Fruit fly (Drosophila melanogaster): Measurements from ENCODE around the gene FoxP.

Gene FoxP

DNA sequence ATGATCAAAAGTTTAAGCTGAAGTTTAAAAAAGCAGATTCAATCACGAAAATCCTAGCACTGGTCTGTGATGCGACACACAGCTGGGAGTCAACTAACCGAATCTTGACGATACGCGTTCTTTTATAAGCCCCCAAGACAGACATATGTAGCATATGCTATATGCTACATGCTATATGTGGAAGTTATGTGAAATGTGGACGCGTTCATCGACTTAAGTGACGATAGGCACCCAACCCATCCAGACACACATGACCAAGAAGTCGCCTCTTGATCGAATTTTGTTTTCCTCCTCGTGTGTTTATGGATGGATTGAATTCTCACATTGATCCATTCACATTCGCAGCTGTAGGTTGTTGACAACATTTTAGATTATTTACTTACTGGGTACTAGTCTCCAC is 2.5 kb upstream of the FoxP start, which contains the start of gene alphaTub85E (continued):
- TF ChIP-seq Fer1 (GFP tag; optimal IDR thresholded peaks at IDR 0.05): no peak
- no peak for TF ChIP-seq Nf-YC (tag; optimal IDR thresholded peaks at IDR 0.05)

DNA sequence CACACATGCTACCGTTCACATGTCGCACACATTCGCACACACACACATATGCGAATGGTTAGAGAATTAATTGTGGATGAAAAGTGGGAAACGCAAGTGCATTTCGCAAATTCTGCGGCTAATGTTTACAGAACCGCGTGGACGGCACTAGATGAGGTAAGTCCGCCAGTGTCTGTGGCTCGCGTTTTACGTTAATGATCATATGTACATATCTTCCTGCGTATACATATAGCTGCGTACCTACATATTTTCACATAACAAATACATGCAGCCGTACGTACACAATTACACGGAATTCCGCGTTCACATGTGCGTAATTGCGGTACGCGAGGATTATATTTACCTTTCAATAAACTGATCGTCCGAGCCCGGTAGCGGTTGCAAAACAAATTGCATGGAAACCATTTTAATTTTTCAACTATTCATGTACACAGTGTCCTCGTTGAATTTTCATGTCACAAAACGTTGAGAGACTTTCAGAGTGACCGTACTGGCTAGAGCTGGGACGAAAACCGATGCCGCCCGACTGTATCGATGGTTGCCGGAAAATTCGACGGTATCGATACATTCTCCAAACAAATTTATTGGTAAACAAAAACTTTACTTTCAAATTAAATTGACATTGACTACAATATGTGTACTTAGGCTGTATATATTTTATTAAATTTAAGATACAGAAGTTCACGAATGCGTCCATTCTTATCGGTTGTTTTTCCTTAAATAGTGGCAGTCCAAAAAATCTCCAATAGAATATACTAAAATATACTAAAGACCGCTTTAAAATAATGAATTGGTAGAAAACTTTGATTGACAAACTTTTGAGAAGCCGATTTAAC is 5.3 kb downstream of the FoxP start, which contains the start of gene hyd:
TSS of gene hyd (minus strand) at position 495 of the 836 bp plus-strand sequence.
- TF ChIP-seq nmo (GFP tag; optimal IDR thresholded peaks at IDR 0.05) (peak; percentile 62), gcm2 (GFP tag; optimal IDR thresholded peaks at IDR 0.05) (no peak), Dbx (GFP tag; IDR thresholded peaks at IDR 0.05) (no peak), gsb-n (tag; optimal IDR thresholded peaks at IDR 0.05) (no peak), CG1233 (GFP tag; optimal IDR thresholded peaks at IDR 0.05) (no peak), CG6654 (GFP tag; optimal IDR thresholded peaks at IDR 0.05) (no peak), Lpt (GFP tag; optimal IDR thresholded peaks at IDR 0.05) (no peak), CG13424 (tag; optimal IDR thresholded peaks at IDR 0.05) (no peak), CG4424 (GFP tag; optimal IDR thresholded peaks at IDR 0.05) (peak; percentile 2), Elba2 (GFP tag; optimal IDR thresholded peaks at IDR 0.05) (no peak), CG17802 (tag; optimal IDR thresholded peaks at IDR 0.05) (no peak), Max (GFP tag; optimal IDR thresholded peaks at IDR 0.05) (no peak), tgo (GFP tag; IDR thresholded peaks at IDR 0.05) (no peak), pfk (GFP tag; optimal IDR thresholded peaks at IDR 0.05) (no peak), CG7372 (GFP tag; IDR thresholded peaks at IDR 0.05) (no peak), en (GFP tag; optimal IDR thresholded peaks at IDR 0.05) (no peak), crp (GFP tag; optimal IDR thresholded peaks at IDR 0.05) (no peak), nau (GFP tag; optimal IDR thresholded peaks at IDR 0.05) (no peak), wdn (GFP tag; IDR thresholded peaks at IDR 0.05) (no peak), Ets65A (GFP tag) (no peak), chif (GFP tag; optimal IDR thresholded peaks at IDR 0.05) (no peak), Mrtf (GFP tag; IDR thresholded peaks at IDR 0.05) (no peak), Nf-YC (tag; optimal IDR thresholded peaks at IDR 0.05) (no peak), sc (optimal IDR thresholded peaks at IDR 0.05) (no peak), sc (GFP tag; optimal IDR thresholded peaks at IDR 0.05) (no peak), gce (GFP tag; IDR thresholded peaks at IDR 0.05) (no peak), CG9215 (GFP tag; IDR thresholded peaks at IDR 0.05) (no peak), CG7556 (GFP tag; optimal IDR thresholded peaks at IDR 0.05) (no peak), CHES-1-like (GFP tag; optimal IDR thresholded peaks at IDR 0.05) (no peak), tap (tag; optimal IDR thresholded peaks at IDR 0.05) (no peak), Side (GFP tag; optimal IDR thresholded peaks at IDR 0.05) (no peak), inv (GFP tag; IDR thresholded peaks at IDR 0.05; ENCODE audit: partially characterized antibody) (peak; percentile 79), Dip2 (GFP tag; IDR thresholded peaks at IDR 0.05) (no peak), nerfin-1 (tag; optimal IDR thresholded peaks at IDR 0.05) (peak; percentile 89), gsb (GFP tag; IDR thresholded peaks at IDR 0.05) (no peak), toy (GFP tag; IDR thresholded peaks at IDR 0.05) (no peak), CG12219 (GFP tag; optimal IDR thresholded peaks at IDR 0.05) (no peak), hkb (optimal IDR thresholded peaks at IDR 0.05) (no peak), hkb (GFP tag; IDR thresholded peaks at IDR 0.05) (peak; percentile 6; the same call in 1 of the 2 replicates), Scr (GFP tag; IDR thresholded peaks at IDR 0.05; ENCODE audit: partially characterized antibody) (peak; percentile 88), CG15479 (GFP tag; optimal IDR thresholded peaks at IDR 0.05) (peak; percentile 56), CG16813 (GFP tag; IDR thresholded peaks at IDR 0.05; ENCODE audit: partially characterized antibody) (peak; percentile 87), CG1529 (GFP tag; optimal IDR thresholded peaks at IDR 0.05) (no peak), CG7786 (GFP tag; optimal IDR thresholded peaks at IDR 0.05) (no peak), CG13287 (GFP tag; IDR thresholded peaks at IDR 0.05; ENCODE audit: partially characterized antibody) (peak; percentile 87), CG12659 (GFP tag; optimal IDR thresholded peaks at IDR 0.05) (peak; percentile 77), CG30431 (GFP tag; optimal IDR thresholded peaks at IDR 0.05) (no peak)
